Fruit fly (Drosophila melanogaster): ENCODE results near the gene ouib.

- TF ChIP-seq h (optimal IDR thresholded peaks at IDR 0.05): no peak
- TF ChIP-seq insv (optimal IDR thresholded peaks at IDR 0.05): no peak
- no peak for TF ChIP-seq Sin3A (optimal IDR thresholded peaks at IDR 0.05)
- TF ChIP-seq psq (optimal IDR thresholded peaks at IDR 0.05): no peak
- no peak for TF ChIP-seq ttk (optimal IDR thresholded peaks at IDR 0.05)
- no peak for TF ChIP-seq Myc (optimal IDR thresholded peaks at IDR 0.05)
These were observed 22.8 kb downstream of the ouib start for dm6 chr3R:8747871-8748775.

Data from Kc167 (cell line).